Fruit fly (Drosophila melanogaster): ENCODE measurements around the gene alphaTub67C.

dm6 chr3L:9708797-9709196 lies 27.7 kb downstream of the alphaTub67C start:
- TF ChIP-seq rgr (GFP tag; optimal IDR thresholded peaks at IDR 0.05) (no peak), psq (GFP tag; optimal IDR thresholded peaks at IDR 0.05) (no peak), lola (GFP tag; optimal IDR thresholded peaks at IDR 0.05) (no peak), Rel (GFP tag; optimal IDR thresholded peaks at IDR 0.05) (no peak), Rel (tag; optimal IDR thresholded peaks at IDR 0.05) (no peak), Hnf4 (GFP tag; optimal IDR thresholded peaks at IDR 0.05) (no peak)

All from whole organism, wandering third instar larva.